Worm (Caenorhabditis elegans) whole organism, L3 larva: ENCODE measurements around the gene rps-5.
A peak's percentile ranks its signal among the peaks of the same experiment; 100 is the strongest.

Experiments
- R02D3.7 ChIP-seq: fragments of 150-350 bp; optimal IDR thresholded peaks from 2 replicates; lab custom pipeline; 2014; ENCODE audit warnings: missing biosample characterization, missing genetic modification characterization
- aly-2 ChIP-seq: fragments of 150-350 bp; optimal IDR thresholded peaks from 2 replicates; lab custom pipeline; 2014; ENCODE audit warnings: missing biosample characterization, missing genetic modification characterization
- ceh-16 ChIP-seq: sonication (generic microtip); optimal IDR thresholded peaks from 2 replicates; lab custom pipeline; 2017; ENCODE audit warnings: missing biosample characterization, missing genetic modification characterization
- ceh-28 ChIP-seq: fragments of 150-350 bp; optimal IDR thresholded peaks from 2 replicates; lab custom pipeline; 2014; ENCODE audit warnings: missing biosample characterization, missing genetic modification reagents, missing genetic modification characterization
- ceh-82 ChIP-seq: fragments of 150-350 bp; optimal IDR thresholded peaks from 2 replicates; lab custom pipeline; 2014; ENCODE audit warnings: missing biosample characterization, missing genetic modification characterization
- elt-1 ChIP-seq: fragments of 150-350 bp; optimal IDR thresholded peaks from 2 replicates; lab custom pipeline; 2014; ENCODE audit warnings: missing biosample characterization, missing genetic modification characterization
- lin-15B ChIP-seq: fragments of 150-350 bp; optimal IDR thresholded peaks from 2 replicates; lab custom pipeline; 2014; ENCODE audit warnings: missing biosample characterization, missing genetic modification characterization
- nhr-28 ChIP-seq: fragments of 150-350 bp; optimal IDR thresholded peaks from 2 replicates; lab custom pipeline; 2014; ENCODE audit warnings: missing biosample characterization, missing genetic modification characterization
- nhr-76 ChIP-seq: fragments of 150-350 bp; sonication (generic microtip); optimal IDR thresholded peaks from 5 replicates; lab custom pipeline; 2014; ENCODE audit warnings: missing biosample characterization, missing genetic modification characterization
- unc-62 ChIP-seq: fragments of 150-350 bp; sonication (generic microtip); optimal IDR thresholded peaks from 4 replicates; lab custom pipeline; 2014; ENCODE audit warnings: missing biosample characterization, missing genetic modification reagents, missing genetic modification characterization
- zag-1 ChIP-seq: fragments of 150-350 bp; optimal IDR thresholded peaks from 2 replicates; lab custom pipeline; 2014; ENCODE audit warnings: missing biosample characterization, missing genetic modification characterization

DNA sequence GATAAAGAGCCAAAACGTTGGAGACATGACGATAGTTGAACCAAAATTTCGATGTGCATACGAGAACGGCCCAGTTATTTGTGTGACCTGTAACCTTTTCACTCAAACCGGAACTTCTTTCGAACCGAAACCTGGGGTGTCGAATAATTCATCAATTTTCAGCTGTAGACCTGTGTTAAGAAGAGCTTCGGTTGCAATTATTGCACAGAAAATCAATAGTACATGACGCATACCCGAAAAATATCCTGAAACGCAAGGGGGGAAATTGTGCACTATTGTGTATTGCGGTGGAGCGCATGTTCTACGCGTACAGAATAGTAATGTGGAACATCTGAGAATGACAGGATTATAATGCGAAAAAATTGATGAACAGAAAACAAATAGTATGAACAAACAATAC, 1.1 kb downstream of the rps-5 start, which contains the start of gene pigk-1:
- TF ChIP-seq lin-15B (tag; lab: Kevin White, UChicago) (no peak), zag-1 (tag; lab: Kevin White, UChicago) (no peak), unc-62 (no peak), ceh-82 (tag; lab: Kevin White, UChicago) (no peak), nhr-28 (no peak), aly-2 (no peak), nhr-76 (tag; lab: Kevin White, UChicago) (no peak), ceh-28 (no peak), elt-1 (no peak), R02D3.7 (peak; percentile 15), ceh-16 (tag; lab: Kevin White, UChicago) (no peak)
